Fruit fly (Drosophila melanogaster) whole organism, embryonic: ENCODE results near the gene CG7298.

ENCODE experiments used
- CG10209 ChIP-seq: fragments of 200-800 bp; sonication (Bioruptor generic); optimal IDR thresholded peaks from 3 replicates; lab custom pipeline; 2017; ENCODE audit warnings: missing biosample characterization, mild to moderate bottlenecking, missing genetic modification characterization, missing genetic modification reagents
- CG10979 ChIP-seq: fragments of 200-800 bp; sonication (Bioruptor generic); optimal IDR thresholded peaks from 2 replicates; lab custom pipeline; 2018; ENCODE audit warnings: missing biosample characterization, mild to moderate bottlenecking, missing genetic modification characterization, moderate library complexity
- CG18599 ChIP-seq: fragments of 200-800 bp; sonication (Bioruptor generic); optimal IDR thresholded peaks from 3 replicates; lab custom pipeline; 2017; ENCODE audit warnings: missing biosample characterization, missing genetic modification characterization, mild to moderate bottlenecking, moderate library complexity, missing genetic modification reagents
- CG2202 ChIP-seq: fragments of 200-800 bp; sonication (Bioruptor generic); optimal IDR thresholded peaks from 2 replicates; lab custom pipeline; 2018; ENCODE audit warnings: missing biosample characterization, mild to moderate bottlenecking, missing genetic modification characterization
- CG3281 ChIP-seq: fragments of 200-800 bp; sonication (Bioruptor generic); optimal IDR thresholded peaks from 3 replicates; lab custom pipeline; 2017; ENCODE audit warnings: missing biosample characterization, mild to moderate bottlenecking, missing genetic modification characterization
- CG5953 ChIP-seq: fragments of 200-800 bp; sonication (Bioruptor generic); IDR thresholded peaks from 2 replicates; pipeline ENCODE4 v1.3.6; 2022; ENCODE audit warnings: missing biosample characterization, missing genetic modification characterization
- CG9215 ChIP-seq: fragments of 200-800 bp; sonication (Bioruptor generic); IDR thresholded peaks from 2 replicates; pipeline ENCODE4 v1.3.6; 2022; ENCODE audit warnings: missing biosample characterization, missing genetic modification characterization
- Dp ChIP-seq: fragments of 200-800 bp; sonication (Bioruptor generic); optimal IDR thresholded peaks from 2 replicates; lab custom pipeline; 2018; ENCODE audit warnings: missing biosample characterization, mild to moderate bottlenecking, missing genetic modification characterization, moderate library complexity
- Eip74EF ChIP-seq, 2 experiments: fragments of 200-800 bp in 1 of 2; fragments of >200 bp in 1 of 2; sonication (Bioruptor generic) in 1 of 2; optimal IDR thresholded peaks; 2 replicates each; lab custom pipeline; 2017 to 2019; ENCODE audit warnings: missing biosample characterization in 2 of 2, missing genetic modification characterization in 2 of 2, mild to moderate bottlenecking in 1 of 2, moderate library complexity in 1 of 2
- Fer1 ChIP-seq: fragments of 200-800 bp; sonication (Bioruptor generic); optimal IDR thresholded peaks from 2 replicates; lab custom pipeline; 2017; ENCODE audit warnings: missing biosample characterization, mild to moderate bottlenecking, missing genetic modification characterization
- GATAe ChIP-seq: fragments of 200-800 bp; sonication (Bioruptor generic); conservative IDR thresholded peaks from 2 replicates; pipeline ENCODE4 v1.3.6; 2022; ENCODE audit warnings: missing biosample characterization, missing genetic modification characterization
- Lim3 ChIP-seq: fragments of 200-800 bp; sonication (Bioruptor generic); IDR thresholded peaks from 2 replicates; pipeline ENCODE4 v1.3.6; 2022; ENCODE audit warnings: missing biosample characterization, missing genetic modification characterization
- Meics ChIP-seq: fragments of 200-800 bp; sonication (Bioruptor generic); optimal IDR thresholded peaks from 2 replicates; lab custom pipeline; 2017; ENCODE audit warnings: missing biosample characterization, mild to moderate bottlenecking, missing genetic modification characterization
- Sry-β ChIP-seq: fragments of 200-800 bp; sonication (Bioruptor generic); optimal IDR thresholded peaks from 2 replicates; lab custom pipeline; 2018; ENCODE audit warnings: missing biosample characterization, mild to moderate bottlenecking, missing genetic modification characterization, moderate library complexity
- ap ChIP-seq: fragments of 200-800 bp; sonication (Bioruptor generic); IDR thresholded peaks from 2 replicates; pipeline ENCODE4 v1.3.6; 2022; ENCODE audit warnings: missing biosample characterization, missing genetic modification characterization
- ara ChIP-seq: fragments of 200-800 bp; sonication (Bioruptor generic); IDR thresholded peaks from 2 replicates; pipeline ENCODE4 v1.3.6; 2022; ENCODE audit warnings: missing biosample characterization, missing genetic modification characterization
- chinmo ChIP-seq: fragments of 200-800 bp; sonication (Bioruptor generic); IDR thresholded peaks from 4 replicates; pipeline ENCODE4 v1.3.6; 2022; ENCODE audit warnings: missing biosample characterization, missing genetic modification characterization; ENCODE audit not compliant: partially characterized antibody
- ci ChIP-seq: fragments of 200-800 bp; sonication (Bioruptor generic); IDR thresholded peaks from 3 replicates; pipeline ENCODE4 v1.3.6; 2022; ENCODE audit warnings: missing biosample characterization, missing genetic modification characterization
- en ChIP-seq: fragments of 200-800 bp; sonication (Bioruptor generic); optimal IDR thresholded peaks from 2 replicates; lab custom pipeline; 2016; ENCODE audit warnings: missing biosample characterization, missing genetic modification characterization
- exex ChIP-seq: fragments of 200-800 bp; sonication (Bioruptor generic); optimal IDR thresholded peaks from 4 replicates; lab custom pipeline; 2018; ENCODE audit warnings: missing biosample characterization, mild to moderate bottlenecking, missing genetic modification characterization, moderate library complexity
- fd102C ChIP-seq: fragments of 200-800 bp; sonication (Bioruptor generic); optimal IDR thresholded peaks from 2 replicates; lab custom pipeline; 2018; ENCODE audit warnings: missing biosample characterization, mild to moderate bottlenecking, missing genetic modification characterization, moderate library complexity
- gem ChIP-seq: fragments of 200-800 bp; sonication (Bioruptor generic); optimal IDR thresholded peaks from 2 replicates; lab custom pipeline; 2019; ENCODE audit warnings: missing biosample characterization, mild to moderate bottlenecking, missing genetic modification characterization, moderate library complexity
- gfzf ChIP-seq: fragments of 200-800 bp; sonication (Bioruptor generic); optimal IDR thresholded peaks from 2 replicates; lab custom pipeline; 2016; ENCODE audit warnings: missing biosample characterization, mild to moderate bottlenecking, missing genetic modification characterization, moderate library complexity
- grn ChIP-seq: fragments of 200-800 bp; sonication (Bioruptor generic); optimal IDR thresholded peaks from 3 replicates; lab custom pipeline; 2017; ENCODE audit warnings: missing biosample characterization, missing genetic modification characterization
- insv ChIP-seq, 2 experiments: fragments of 200-800 bp; sonication (Bioruptor generic); optimal IDR thresholded peaks; 3 replicates each; lab custom pipeline; 2016 to 2018; ENCODE audit warnings: missing biosample characterization in 2 of 2, missing genetic modification characterization in 2 of 2
- jumu ChIP-seq: fragments of 200-800 bp; sonication (Bioruptor generic); optimal IDR thresholded peaks from 3 replicates; lab custom pipeline; 2016; ENCODE audit warnings: missing biosample characterization, missing genetic modification characterization
- lab ChIP-seq: fragments of 200-800 bp; sonication (Bioruptor generic); optimal IDR thresholded peaks from 3 replicates; lab custom pipeline; 2017; ENCODE audit warnings: missing biosample characterization, missing genetic modification characterization, mild to moderate bottlenecking, moderate library complexity, missing genetic modification reagents
- odd ChIP-seq: fragments of 200-800 bp; sonication (Bioruptor generic); optimal IDR thresholded peaks from 2 replicates; lab custom pipeline; 2017; ENCODE audit warnings: missing biosample characterization, mild to moderate bottlenecking, missing genetic modification characterization
- pho ChIP-seq: fragments of 200-800 bp; sonication (Bioruptor generic); optimal IDR thresholded peaks from 2 replicates; lab custom pipeline; 2016; ENCODE audit warnings: missing biosample characterization, missing genetic modification characterization
- pzg ChIP-seq: fragments of 200-800 bp; sonication (Bioruptor generic); optimal IDR thresholded peaks from 3 replicates; lab custom pipeline; 2018; ENCODE audit warnings: missing biosample characterization, mild to moderate bottlenecking, missing genetic modification characterization, moderate library complexity
- salm ChIP-seq: fragments of 200-800 bp; sonication (Bioruptor generic); optimal IDR thresholded peaks from 2 replicates; lab custom pipeline; 2018; ENCODE audit warnings: missing biosample characterization, mild to moderate bottlenecking, missing genetic modification characterization
- sens ChIP-seq: fragments of 200-800 bp; sonication (Bioruptor generic); peaks from one replicate; lab custom pipeline; 2016; ENCODE audit warnings: missing biosample characterization, missing genetic modification characterization
- shn ChIP-seq: fragments of 200-800 bp; sonication (Bioruptor generic); optimal IDR thresholded peaks from 3 replicates; lab custom pipeline; 2016; ENCODE audit warnings: missing biosample characterization, missing genetic modification characterization
- sim ChIP-seq: fragments of 200-800 bp; sonication (Bioruptor generic); IDR thresholded peaks from 2 replicates; pipeline ENCODE4 v1.3.6; 2022; ENCODE audit warnings: missing biosample characterization, missing genetic modification characterization
- sisA ChIP-seq: fragments of 200-800 bp; sonication (Bioruptor generic); IDR thresholded peaks from 2 replicates; pipeline ENCODE4 v1.3.6; 2022; ENCODE audit warnings: missing biosample characterization, missing genetic modification characterization
- sna ChIP-seq: fragments of 200-800 bp; sonication (Bioruptor generic); IDR thresholded peaks from 2 replicates; pipeline ENCODE4 v1.3.6; 2022; ENCODE audit warnings: missing biosample characterization, missing genetic modification characterization; ENCODE audit not compliant: partially characterized antibody
- vnd ChIP-seq: fragments of 200-800 bp; sonication (Bioruptor generic); IDR thresholded peaks from 3 replicates; pipeline ENCODE4 v1.3.6; 2022; ENCODE audit warnings: missing biosample characterization, missing genetic modification characterization; ENCODE audit not compliant: partially characterized antibody

Gene CG7298

dm6 chr3L:20209092-20209491, 5.6 kb upstream of the CG7298 start (continued):
- TF ChIP-seq CG18599 (GFP tag; lab: Kevin White, UChicago) (peak; percentile 24), ci (GFP tag; lab: Robert Waterston, UW) (no peak), chinmo (no peak), Lim3 (GFP tag; lab: Robert Waterston, UW) (peak; percentile 70; the same call in 1 of the 2 replicates), CG10979 (tag; lab: Kevin White, UChicago) (no peak), ara (GFP tag; lab: Robert Waterston, UW) (no peak), fd102C (GFP tag; lab: Kevin White, UChicago) (no peak), shn (GFP tag; lab: Kevin White, UChicago) (no peak), gem (tag; lab: Kevin White, UChicago) (no peak), sna (GFP tag; lab: Robert Waterston, UW) (no peak), salm (tag; lab: Kevin White, UChicago) (peak; percentile 34), GATAe (GFP tag; lab: Robert Waterston, UW) (peak; percentile 59), gfzf (GFP tag; lab: Kevin White, UChicago) (no peak), Fer1 (GFP tag; lab: Kevin White, UChicago) (peak; percentile 3), sim (GFP tag; lab: Robert Waterston, UW) (no peak), CG2202 (no peak), insv (GFP tag; optimal IDR thresholded peaks at IDR 0.05; lab: Kevin White, UChicago) (no peak), CG5953 (no peak), vnd (GFP tag; lab: Robert Waterston, UW) (0 out of 3 replicates have a peak, but pooled peaks have one; percentile 12), pzg (GFP tag; lab: Kevin White, UChicago) (no peak), CG3281 (GFP tag; lab: Kevin White, UChicago) (no peak), CG9215 (no peak)
- TF ChIP-seq, all 482 proteins: peak for 20

DNA sequence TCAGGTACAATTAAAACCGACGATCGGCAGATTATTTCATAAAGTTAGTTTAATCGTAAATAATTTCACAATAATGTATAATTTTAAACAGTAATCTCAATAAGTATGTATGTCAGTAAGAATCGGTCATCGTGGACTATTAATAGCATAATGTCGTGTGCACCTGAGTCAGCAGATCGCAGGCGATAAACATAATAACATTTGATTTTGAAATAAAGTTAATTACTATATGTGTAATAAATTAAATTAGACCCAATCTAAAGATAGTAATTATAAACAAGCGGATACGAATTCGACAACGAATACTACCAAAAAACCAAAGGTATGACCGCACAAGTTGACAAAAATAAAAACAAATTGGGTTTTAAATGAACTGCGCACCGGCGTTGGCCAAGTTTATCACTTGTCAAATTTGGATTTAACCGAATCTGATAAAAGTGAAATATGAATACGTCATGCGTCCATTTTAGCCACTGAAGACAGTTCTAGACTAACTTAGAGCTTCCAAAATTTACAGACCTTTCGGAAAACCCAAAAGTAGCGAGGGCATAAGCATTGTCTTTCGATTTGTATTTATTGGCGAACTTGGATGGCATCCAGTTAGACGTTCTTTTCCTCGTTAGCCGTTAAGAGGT, 3.6 kb upstream of the CG7298 start, which contains the start of gene CG6996:
TSS of gene CG6996 (plus strand) at position 585 of the 635 bp plus-strand sequence.
- TF ChIP-seq sens (GFP tag; lab: Kevin White, UChicago) = peak; percentile 11
- TF ChIP-seq grn (GFP tag; lab: Kevin White, UChicago) = peak; percentile 20
- no peak for TF ChIP-seq en
- no peak for TF ChIP-seq Eip74EF (GFP tag; optimal IDR thresholded peaks at IDR 0.05; lab: Kevin White, UChicago)
- TF ChIP-seq jumu (GFP tag; lab: Kevin White, UChicago) = no peak
- TF ChIP-seq exex = peak; percentile 79
- TF ChIP-seq pho (GFP tag; lab: Kevin White, UChicago) = no peak
- no peak for TF ChIP-seq Sry-β (GFP tag; lab: Kevin White, UChicago)
- no peak for TF ChIP-seq odd (GFP tag; lab: Kevin White, UChicago)

dm6 chr3L:20205946-20206345, 2.5 kb upstream of the CG7298 start, which contains the start of gene CG7290:
Gene CG7290, minus strand, starts transcription at chr3L:20206046.
- no peak for TF ChIP-seq Dp (GFP tag; lab: Kevin White, UChicago)
- peak; percentile 11 for TF ChIP-seq lab (GFP tag; lab: Kevin White, UChicago)
- TF ChIP-seq, all 482 proteins: peak for 1

- TF ChIP-seq CG10209 = no peak
- no peak for TF ChIP-seq ap (GFP tag; lab: Robert Waterston, UW)
- no peak for TF ChIP-seq sisA (GFP tag; lab: Robert Waterston, UW)
- TF ChIP-seq Meics (GFP tag; lab: Kevin White, UChicago) = no peak
- TF ChIP-seq, all 482 proteins: peak for 0
Measured at dm6 chr3L:20201538-20201937, 1.9 kb downstream of the CG7298 start, which contains the start of gene obst-F. Gene obst-F, minus strand, starts transcription at chr3L:20201638.
